Fruit fly (Drosophila melanogaster): ENCODE data around the gene ush.
"Not testable (repeated sequence)": the region's sequence is repeated elsewhere in the genome, so short reads cannot be mapped to it uniquely, and the experiment has no call there.

ush gene

DNA sequence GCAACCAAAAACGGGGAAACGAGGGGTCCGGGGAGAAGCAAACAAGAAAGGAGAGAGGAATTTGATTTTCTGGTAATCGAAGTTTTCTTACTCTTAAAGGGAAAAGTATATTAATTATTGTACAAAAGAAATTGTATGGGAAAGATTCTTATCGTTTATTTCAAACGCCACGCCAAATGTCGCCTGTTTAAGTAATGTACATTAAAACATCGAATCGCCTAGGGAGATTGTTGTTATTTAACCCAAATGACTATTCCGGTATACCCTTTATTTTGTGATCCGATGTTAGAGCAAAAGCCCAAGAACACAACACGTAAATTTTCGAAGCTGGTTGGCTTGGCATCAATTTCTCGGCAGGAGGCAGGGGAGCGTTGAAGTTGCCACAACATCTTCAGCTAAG lies 36.7 kb upstream of the ush start:
- TF ChIP-seq ttk (optimal IDR thresholded peaks at IDR 0.05) (no peak), Sin3A (optimal IDR thresholded peaks at IDR 0.05) (no peak), psq (optimal IDR thresholded peaks at IDR 0.05) (no peak), Myc (optimal IDR thresholded peaks at IDR 0.05) (no peak), h (optimal IDR thresholded peaks at IDR 0.05) (no peak), insv (optimal IDR thresholded peaks at IDR 0.05) (no peak)

DNA sequence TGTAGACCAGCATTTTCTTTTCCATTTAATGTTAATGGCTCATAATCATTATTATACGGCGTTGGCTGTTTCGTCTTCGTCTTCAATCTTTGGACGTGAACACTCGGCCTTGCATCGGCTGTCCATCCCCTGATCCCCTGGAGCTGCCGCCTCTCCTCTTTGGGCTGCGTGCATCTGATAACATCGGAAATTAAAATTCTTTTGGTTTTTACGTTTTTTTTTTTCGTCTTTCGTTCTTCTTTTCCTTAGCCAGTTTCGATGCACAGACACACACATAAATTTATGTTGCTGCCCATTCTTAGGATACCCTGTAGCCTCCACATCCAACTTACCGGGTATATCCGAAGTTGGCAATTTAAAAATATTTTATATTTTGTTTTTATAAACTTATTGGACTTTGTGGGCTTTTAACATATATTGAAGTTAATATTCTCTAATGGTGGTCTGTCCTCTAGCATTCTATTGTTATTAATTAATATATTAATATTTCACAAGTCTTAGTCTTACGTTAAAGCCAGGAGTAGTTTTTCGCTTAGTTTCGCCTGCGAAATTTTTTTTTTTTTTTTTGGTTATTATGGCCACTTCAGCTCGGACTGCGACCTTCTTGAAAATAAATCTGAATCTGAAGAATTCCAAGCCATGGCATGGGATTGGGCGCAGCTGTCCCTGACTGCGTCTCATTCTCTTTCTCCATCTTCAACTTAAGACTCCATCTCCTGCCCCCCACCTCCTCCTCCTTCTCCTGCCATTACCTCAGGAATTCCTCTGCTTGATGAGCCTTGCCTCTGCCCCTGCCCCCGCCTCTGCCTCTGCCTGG lies 35.2 kb upstream of the ush start:
- TF ChIP-seq insv (optimal IDR thresholded peaks at IDR 0.05), result no peak
- TF ChIP-seq h (optimal IDR thresholded peaks at IDR 0.05), result no peak
- no peak for TF ChIP-seq Myc (optimal IDR thresholded peaks at IDR 0.05)
- no peak for TF ChIP-seq Sin3A (optimal IDR thresholded peaks at IDR 0.05)
- no peak for TF ChIP-seq psq (optimal IDR thresholded peaks at IDR 0.05)
- TF ChIP-seq ttk (optimal IDR thresholded peaks at IDR 0.05), result no peak

DNA sequence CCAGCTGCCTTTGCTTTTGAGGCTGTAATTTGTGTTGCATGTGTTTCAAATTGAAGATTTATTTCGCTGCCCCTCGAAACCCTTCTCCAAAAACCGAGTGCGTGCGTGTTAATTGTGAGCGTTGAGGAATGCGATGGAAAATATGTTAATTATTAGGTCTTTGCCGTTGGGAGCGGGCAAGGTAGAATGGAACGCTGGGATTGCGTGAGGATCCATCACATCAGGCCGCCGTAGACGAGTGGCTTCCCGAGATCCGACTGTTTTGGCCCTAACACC lies 34.6 kb upstream of the ush start:
- TF ChIP-seq psq (optimal IDR thresholded peaks at IDR 0.05) (no peak), Sin3A (optimal IDR thresholded peaks at IDR 0.05) (no peak), h (optimal IDR thresholded peaks at IDR 0.05) (no peak), Myc (optimal IDR thresholded peaks at IDR 0.05) (no peak), insv (optimal IDR thresholded peaks at IDR 0.05) (no peak), ttk (optimal IDR thresholded peaks at IDR 0.05) (no peak)

DNA sequence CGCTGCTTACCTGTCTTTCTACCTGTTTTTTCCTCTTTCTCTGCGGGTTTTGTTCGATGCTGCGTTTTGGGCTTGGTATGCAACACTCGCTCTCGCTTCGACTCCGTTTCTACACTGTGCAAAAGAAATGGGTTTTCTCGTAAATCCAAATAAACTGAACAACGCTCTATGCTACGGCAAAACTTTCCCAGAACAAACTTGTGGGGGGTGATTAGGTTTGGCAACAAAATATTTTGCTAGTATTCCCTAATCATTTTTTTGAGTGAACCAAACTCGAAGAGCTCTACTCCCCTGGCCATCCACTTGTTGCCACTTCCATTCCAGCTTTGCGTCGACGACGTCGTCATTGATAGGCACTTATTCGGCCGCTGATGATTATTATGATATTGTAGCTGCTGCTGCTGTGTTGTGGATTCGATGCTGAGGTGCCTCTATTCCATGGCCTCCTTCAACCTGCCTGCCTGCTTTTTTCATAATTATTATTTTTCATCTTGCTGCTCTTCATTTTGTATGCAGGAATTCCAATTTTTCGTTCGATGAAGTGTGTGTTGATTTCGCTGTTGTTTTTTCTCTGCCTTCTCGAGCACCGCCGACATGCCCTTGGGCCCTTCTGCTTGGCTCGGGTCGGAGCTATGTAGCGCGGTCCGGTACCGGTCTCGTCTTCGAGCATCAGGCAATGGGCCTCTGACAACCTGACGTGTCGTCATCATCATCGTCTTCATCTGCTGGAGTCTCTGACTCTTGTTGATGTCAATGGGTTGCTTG lies 33.9 kb upstream of the ush start:
- TF ChIP-seq Myc (optimal IDR thresholded peaks at IDR 0.05), result no peak
- no peak for TF ChIP-seq Sin3A (optimal IDR thresholded peaks at IDR 0.05)
- TF ChIP-seq insv (optimal IDR thresholded peaks at IDR 0.05), result no peak
- TF ChIP-seq ttk (optimal IDR thresholded peaks at IDR 0.05), result no peak
- TF ChIP-seq psq (optimal IDR thresholded peaks at IDR 0.05), result no peak
- no peak for TF ChIP-seq h (optimal IDR thresholded peaks at IDR 0.05)

DNA sequence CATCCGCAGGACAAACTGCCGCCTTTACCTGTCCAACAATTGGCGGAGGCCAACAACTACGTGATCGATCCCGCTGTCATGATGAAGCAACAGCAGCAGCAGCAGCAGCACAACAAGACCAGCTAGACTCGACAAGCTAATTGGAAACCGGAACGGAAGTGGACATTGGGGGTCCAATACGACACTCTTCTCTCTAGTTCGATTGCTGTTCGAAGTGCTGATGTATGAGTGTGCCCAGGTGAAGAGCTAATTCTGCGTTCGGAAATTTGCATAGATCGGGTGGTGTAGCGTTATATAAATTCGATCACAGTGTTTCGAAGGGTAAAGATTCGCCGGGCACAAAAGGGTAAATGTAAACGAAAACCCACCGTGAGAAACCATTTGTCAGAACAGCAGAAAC lies 28.9 kb upstream of the ush start:
- TF ChIP-seq Myc (optimal IDR thresholded peaks at IDR 0.05) (no peak), h (optimal IDR thresholded peaks at IDR 0.05) (no peak), insv (optimal IDR thresholded peaks at IDR 0.05) (no peak), psq (optimal IDR thresholded peaks at IDR 0.05) (no peak), ttk (optimal IDR thresholded peaks at IDR 0.05) (no peak), Sin3A (optimal IDR thresholded peaks at IDR 0.05) (no peak)

DNA sequence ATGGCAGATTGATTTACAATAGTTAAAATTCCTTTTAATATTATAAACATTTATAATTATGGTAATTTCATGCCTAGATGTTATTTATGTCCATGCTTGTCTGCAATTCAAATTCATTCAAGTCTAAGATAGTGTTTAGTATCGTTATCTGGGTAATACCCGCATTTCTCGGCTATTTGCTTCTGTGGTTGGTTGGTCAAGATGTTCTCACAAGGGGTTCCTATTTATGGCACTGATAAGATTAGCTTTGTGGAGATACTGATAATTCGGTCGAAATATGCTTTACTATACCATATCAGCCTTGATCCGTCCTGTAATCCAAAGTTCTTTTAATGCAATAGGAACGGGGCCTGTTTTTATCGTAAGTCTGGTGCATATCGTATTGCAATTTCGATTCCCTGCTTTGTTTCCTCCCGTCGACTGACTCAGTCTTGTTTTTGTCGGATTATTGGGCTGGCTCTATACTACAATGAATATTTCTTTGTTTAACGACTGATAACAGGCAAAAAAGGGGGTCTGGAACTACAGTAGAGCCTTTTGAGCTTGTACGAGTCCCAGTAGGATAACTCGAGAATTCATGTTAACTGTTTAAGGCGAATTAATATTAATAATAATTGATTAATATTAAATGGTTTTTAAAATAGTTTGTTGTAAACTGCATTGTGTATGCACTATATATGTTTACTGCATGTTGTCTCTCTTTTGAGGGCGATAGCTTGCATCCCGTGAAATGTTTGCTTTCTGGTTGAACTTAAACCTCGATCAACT lies 24.1 kb upstream of the ush start:
- TF ChIP-seq h (optimal IDR thresholded peaks at IDR 0.05) (no peak), Sin3A (optimal IDR thresholded peaks at IDR 0.05) (no peak), insv (optimal IDR thresholded peaks at IDR 0.05) (no peak), psq (optimal IDR thresholded peaks at IDR 0.05) (no peak), Myc (optimal IDR thresholded peaks at IDR 0.05) (no peak), ttk (optimal IDR thresholded peaks at IDR 0.05) (no peak)

DNA sequence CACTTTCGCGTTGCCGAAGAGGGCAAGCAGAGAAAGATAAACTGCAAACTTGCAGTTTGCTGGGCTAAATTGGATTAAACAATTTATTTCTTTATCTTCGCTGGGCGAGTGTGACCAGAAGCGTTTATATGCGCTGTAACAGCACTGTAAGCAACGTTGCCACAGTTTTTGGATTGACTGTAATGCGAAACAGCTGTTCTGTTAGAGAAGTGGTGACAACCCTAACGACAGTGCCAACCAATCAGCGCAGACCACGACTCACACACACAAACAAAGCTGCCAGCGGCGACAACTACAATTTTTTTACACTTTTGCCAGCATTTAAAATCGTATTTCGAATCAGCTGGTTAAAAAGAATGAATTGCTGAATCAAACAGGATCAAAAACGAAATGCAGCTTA lies 23.1 kb upstream of the ush start, which contains the start of the genes crq and shv:
Gene crq, minus strand, starts transcription at position 153 of the 400 bp plus-strand sequence.
Gene shv, plus strand, starts transcription at position 237 of the 400 bp plus-strand sequence.
- TF ChIP-seq Myc (optimal IDR thresholded peaks at IDR 0.05) (no peak), insv (optimal IDR thresholded peaks at IDR 0.05) (no peak), Sin3A (optimal IDR thresholded peaks at IDR 0.05) (no peak), ttk (optimal IDR thresholded peaks at IDR 0.05) (no peak), h (optimal IDR thresholded peaks at IDR 0.05) (no peak), psq (optimal IDR thresholded peaks at IDR 0.05) (no peak)

DNA sequence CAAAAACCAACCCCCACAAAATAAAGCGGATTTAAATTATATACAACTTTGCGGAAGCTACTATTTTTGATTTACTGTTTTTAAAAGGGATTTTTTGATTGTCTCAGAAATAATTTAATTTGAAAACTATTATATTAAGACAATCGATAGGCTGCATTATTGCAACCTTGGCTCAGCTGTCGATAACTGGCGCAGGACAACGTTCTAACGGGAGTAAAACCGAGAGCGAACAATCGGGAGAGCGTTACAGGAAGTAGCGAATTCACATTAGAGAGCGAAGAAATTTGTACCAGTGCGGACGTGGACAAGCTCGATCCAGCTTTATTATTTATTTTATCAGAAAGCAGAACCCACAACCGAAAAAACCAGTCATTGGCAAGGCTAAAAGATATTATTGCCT lies 20.7 kb upstream of the ush start, which contains the start of gene CG4133:
Gene CG4133, plus strand, starts transcription at position 258 of the 400 bp plus-strand sequence.
- TF ChIP-seq ttk, psq, insv (optimal IDR thresholded peaks at IDR 0.05): not testable (repeated sequence)

DNA sequence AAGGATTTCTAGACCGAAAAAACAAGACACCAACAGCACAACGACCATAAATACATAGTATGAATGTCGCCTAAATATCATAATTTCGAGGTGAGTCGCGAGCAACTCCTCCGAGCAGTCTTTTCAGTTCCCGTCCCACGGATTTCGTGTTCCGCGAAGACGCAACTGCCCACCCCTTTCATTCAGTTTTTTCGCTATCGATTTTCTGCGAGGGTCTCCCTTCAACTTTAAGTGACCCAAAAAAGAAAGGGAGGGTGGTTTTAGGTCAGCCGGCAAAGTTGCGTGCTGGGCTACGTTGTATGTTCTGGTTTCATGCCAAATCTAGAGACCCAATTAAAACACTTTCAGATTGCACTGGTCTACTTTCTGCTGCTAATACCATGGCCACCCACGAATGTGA lies 20.3 kb upstream of the ush start:
- no peak for TF ChIP-seq insv (optimal IDR thresholded peaks at IDR 0.05)
- TF ChIP-seq ttk (optimal IDR thresholded peaks at IDR 0.05), result no peak
- TF ChIP-seq Sin3A (optimal IDR thresholded peaks at IDR 0.05), result no peak
- TF ChIP-seq h (optimal IDR thresholded peaks at IDR 0.05), result no peak
- TF ChIP-seq psq (optimal IDR thresholded peaks at IDR 0.05), result no peak
- no peak for TF ChIP-seq Myc (optimal IDR thresholded peaks at IDR 0.05)

DNA sequence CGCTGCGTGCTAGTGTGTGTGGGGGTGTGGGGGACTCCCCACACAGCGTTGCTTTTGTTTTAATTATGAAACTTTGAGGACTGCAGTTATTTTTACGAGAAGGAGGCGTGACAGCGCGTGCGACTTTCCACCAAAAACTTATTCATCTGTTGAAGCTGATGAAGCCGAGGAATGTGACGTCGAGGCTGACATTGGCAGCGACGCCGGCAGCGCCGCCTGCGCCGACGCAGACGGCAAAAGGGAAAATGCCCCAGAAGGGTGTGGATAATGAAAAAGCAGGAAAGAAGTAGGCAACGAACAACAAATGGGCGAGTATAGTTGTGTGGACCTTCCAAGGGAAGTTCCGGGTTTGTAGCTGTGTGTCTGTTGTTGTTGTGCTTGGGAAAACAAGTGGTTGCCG lies 8.3 kb upstream of the ush start:
- TF ChIP-seq Myc (optimal IDR thresholded peaks at IDR 0.05) (no peak), ttk (optimal IDR thresholded peaks at IDR 0.05) (no peak), psq (optimal IDR thresholded peaks at IDR 0.05) (no peak), insv (optimal IDR thresholded peaks at IDR 0.05) (no peak), h (optimal IDR thresholded peaks at IDR 0.05) (no peak), Sin3A (optimal IDR thresholded peaks at IDR 0.05) (no peak)

DNA sequence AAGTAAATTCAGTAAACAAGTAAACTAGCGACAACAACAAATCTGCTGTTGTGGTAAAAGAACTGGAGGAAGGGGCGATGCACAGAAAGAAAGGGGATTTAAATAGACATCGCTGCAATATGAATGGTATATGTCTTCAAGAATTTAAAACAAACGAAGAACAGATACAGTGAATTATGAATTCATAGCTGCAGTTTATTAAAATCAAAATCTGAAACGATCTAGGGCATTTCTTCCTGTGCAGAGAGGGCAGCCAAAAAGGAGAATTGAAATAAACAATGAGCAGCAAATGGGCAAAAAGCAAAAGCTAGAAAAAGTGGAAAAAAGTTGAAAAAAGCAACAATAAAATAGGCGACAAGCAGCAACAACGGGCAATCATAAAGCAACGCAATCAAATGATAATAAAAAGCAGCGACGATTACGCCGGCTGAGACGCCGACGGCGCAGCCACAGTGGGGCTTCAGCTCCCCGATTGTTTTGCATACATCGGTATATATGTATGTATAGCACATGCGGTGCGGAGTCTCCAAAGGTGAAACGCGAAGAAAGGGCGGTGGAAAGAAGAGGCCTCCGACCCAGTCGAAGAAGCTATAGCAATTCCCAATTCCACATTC lies 7.2 kb upstream of the ush start:
- no peak for TF ChIP-seq ttk (optimal IDR thresholded peaks at IDR 0.05)
- TF ChIP-seq psq (optimal IDR thresholded peaks at IDR 0.05), result no peak
- no peak for TF ChIP-seq Myc (optimal IDR thresholded peaks at IDR 0.05)
- TF ChIP-seq insv (optimal IDR thresholded peaks at IDR 0.05), result no peak
- no peak for TF ChIP-seq Sin3A (optimal IDR thresholded peaks at IDR 0.05)
- TF ChIP-seq h (optimal IDR thresholded peaks at IDR 0.05), result no peak
